Fruit fly (Drosophila melanogaster) whole organism, embryonic: Measurements from ENCODE around the gene Sem1.

ENCODE experiments used
- ATbp ChIP-seq: fragments of 200-800 bp; sonication (Bioruptor generic); optimal IDR thresholded peaks from 2 replicates; lab custom pipeline; 2017; ENCODE audit warnings: missing biosample characterization, mild to moderate bottlenecking, missing genetic modification characterization, missing genetic modification reagents
- Ada2b ChIP-seq: fragments of 200-800 bp; sonication (Bioruptor generic); IDR thresholded peaks from 2 replicates; pipeline ENCODE4 v1.3.6; 2022; ENCODE audit warnings: missing biosample characterization, missing genetic modification characterization
- C15 ChIP-seq: fragments of 200-800 bp; sonication (Bioruptor generic); IDR thresholded peaks from 3 replicates; pipeline ENCODE4 v1.3.6; 2022; ENCODE audit warnings: missing biosample characterization, missing genetic modification characterization
- CG10274 ChIP-seq: fragments of 200-800 bp; sonication (Bioruptor generic); optimal IDR thresholded peaks from 3 replicates; lab custom pipeline; 2017; ENCODE audit warnings: missing biosample characterization, mild to moderate bottlenecking, missing genetic modification characterization
- CG10366 ChIP-seq: fragments of 200-800 bp; sonication (Bioruptor generic); IDR thresholded peaks from 2 replicates; pipeline ENCODE4 v1.3.6; 2022; ENCODE audit warnings: missing biosample characterization, missing genetic modification characterization
- CG11456 ChIP-seq: fragments of 200-800 bp; sonication (Bioruptor generic); IDR thresholded peaks from 3 replicates; pipeline ENCODE4 v1.3.6; 2022; ENCODE audit warnings: missing biosample characterization, missing genetic modification characterization
- CG11695 ChIP-seq: fragments of 200-800 bp; sonication (Bioruptor generic); IDR thresholded peaks from 3 replicates; pipeline ENCODE4 v1.3.6; 2022; ENCODE audit warnings: missing biosample characterization, missing genetic modification characterization
- CG11696 ChIP-seq: fragments of 200-800 bp; sonication (Bioruptor generic); IDR thresholded peaks from 2 replicates; pipeline ENCODE4 v1.3.6; 2022; ENCODE audit warnings: missing biosample characterization, missing genetic modification characterization
- CG1602 ChIP-seq: fragments of 200-800 bp; sonication (Bioruptor generic); optimal IDR thresholded peaks from 3 replicates; lab custom pipeline; 2016; ENCODE audit warnings: missing biosample characterization, missing genetic modification characterization
- CG1647 ChIP-seq: fragments of 200-800 bp; sonication (Bioruptor generic); optimal IDR thresholded peaks from 3 replicates; lab custom pipeline; 2016; ENCODE audit warnings: missing biosample characterization, missing genetic modification characterization
- CG17612 ChIP-seq: fragments of 200-800 bp; sonication (Bioruptor generic); IDR thresholded peaks from 2 replicates; pipeline ENCODE4 v1.3.6; 2022; ENCODE audit warnings: missing biosample characterization, missing genetic modification characterization
- CG18262 ChIP-seq: fragments of 200-800 bp; optimal IDR thresholded peaks from 3 replicates; lab custom pipeline; 2019; ENCODE audit warnings: missing biosample characterization, mild to moderate bottlenecking, missing genetic modification characterization, moderate library complexity
- CG18599 ChIP-seq: fragments of 200-800 bp; sonication (Bioruptor generic); optimal IDR thresholded peaks from 3 replicates; lab custom pipeline; 2017; ENCODE audit warnings: missing biosample characterization, missing genetic modification characterization, mild to moderate bottlenecking, moderate library complexity, missing genetic modification reagents
- CG32532 ChIP-seq: fragments of 200-800 bp; sonication (Bioruptor generic); IDR thresholded peaks from 2 replicates; pipeline ENCODE4 v1.3.6; 2022; ENCODE audit warnings: missing biosample characterization, missing genetic modification characterization
- CG4328 ChIP-seq: fragments of 200-800 bp; sonication (Bioruptor generic); optimal IDR thresholded peaks from 3 replicates; lab custom pipeline; 2017; ENCODE audit warnings: missing biosample characterization, missing genetic modification reagents, missing genetic modification characterization
- CG5180 ChIP-seq: fragments of 200-800 bp; sonication (Bioruptor generic); optimal IDR thresholded peaks from 3 replicates; lab custom pipeline; 2017; ENCODE audit warnings: missing biosample characterization, missing genetic modification characterization, mild to moderate bottlenecking, moderate library complexity, missing genetic modification reagents
- CG6254 ChIP-seq: fragments of 200-800 bp; sonication (Bioruptor generic); optimal IDR thresholded peaks from 3 replicates; lab custom pipeline; 2017; ENCODE audit warnings: mild to moderate bottlenecking, missing biosample characterization, missing genetic modification reagents, missing genetic modification characterization
- CG8388 ChIP-seq: fragments of 200-800 bp; sonication (Bioruptor generic); optimal IDR thresholded peaks from 2 replicates; lab custom pipeline; 2019; ENCODE audit warnings: missing biosample characterization, mild to moderate bottlenecking, missing genetic modification characterization, moderate library complexity
- CG9817 ChIP-seq: fragments of 200-800 bp; sonication (Bioruptor generic); optimal IDR thresholded peaks from 2 replicates; lab custom pipeline; 2018; ENCODE audit warnings: missing biosample characterization, mild to moderate bottlenecking, missing genetic modification characterization, moderate library complexity
- D19A ChIP-seq: fragments of 200-800 bp; optimal IDR thresholded peaks from 3 replicates; lab custom pipeline; 2019; ENCODE audit warnings: missing biosample characterization, mild to moderate bottlenecking, missing genetic modification characterization, moderate library complexity
- E2f1 ChIP-seq: fragments of 200-800 bp; sonication (Bioruptor generic); IDR thresholded peaks from 2 replicates; pipeline ENCODE4 v1.3.6; 2022; ENCODE audit warnings: missing biosample characterization, missing genetic modification characterization
- GATAe ChIP-seq: fragments of 200-800 bp; sonication (Bioruptor generic); conservative IDR thresholded peaks from 2 replicates; pipeline ENCODE4 v1.3.6; 2022; ENCODE audit warnings: missing biosample characterization, missing genetic modification characterization
- H15 ChIP-seq: fragments of 200-800 bp; sonication (Bioruptor generic); IDR thresholded peaks from 3 replicates; pipeline ENCODE4 v1.3.6; 2022; ENCODE audit warnings: missing biosample characterization, missing genetic modification characterization
- Mes4 ChIP-seq: fragments of 200-800 bp; sonication (Bioruptor generic); optimal IDR thresholded peaks from 2 replicates; lab custom pipeline; 2016; ENCODE audit warnings: missing biosample characterization, missing genetic modification characterization
- NC2α ChIP-seq: fragments of 200-800 bp; sonication (Bioruptor generic); optimal IDR thresholded peaks from 2 replicates; lab custom pipeline; 2016; ENCODE audit warnings: missing biosample characterization, missing genetic modification characterization
- NFAT ChIP-seq: fragments of 200-800 bp; sonication (Bioruptor generic); IDR thresholded peaks from 2 replicates; pipeline ENCODE4 v1.3.6; 2022; ENCODE audit warnings: missing biosample characterization, missing genetic modification characterization
- Nf-YB ChIP-seq: fragments of 200-800 bp; sonication (Bioruptor generic); optimal IDR thresholded peaks from 3 replicates; lab custom pipeline; 2019; ENCODE audit warnings: missing biosample characterization, mild to moderate bottlenecking, missing genetic modification characterization, moderate library complexity
- Sox100B ChIP-seq: fragments of 200-800 bp; sonication (Bioruptor generic); optimal IDR thresholded peaks from 3 replicates; lab custom pipeline; 2018; ENCODE audit warnings: missing biosample characterization, mild to moderate bottlenecking, missing genetic modification characterization
- Usf ChIP-seq: fragments of 200-800 bp; sonication (Bioruptor generic); optimal IDR thresholded peaks from 2 replicates; lab custom pipeline; 2017; ENCODE audit warnings: missing genotype, missing biosample characterization, missing genetic modification characterization
- ara ChIP-seq: fragments of 200-800 bp; sonication (Bioruptor generic); IDR thresholded peaks from 2 replicates; pipeline ENCODE4 v1.3.6; 2022; ENCODE audit warnings: missing biosample characterization, missing genetic modification characterization
- bigmax ChIP-seq: fragments of 200-800 bp; sonication (Bioruptor generic); optimal IDR thresholded peaks from 2 replicates; lab custom pipeline; 2018; ENCODE audit warnings: missing biosample characterization, mild to moderate bottlenecking, missing genetic modification characterization
- chinmo ChIP-seq: fragments of 200-800 bp; sonication (Bioruptor generic); IDR thresholded peaks from 4 replicates; pipeline ENCODE4 v1.3.6; 2022; ENCODE audit warnings: missing biosample characterization, missing genetic modification characterization; ENCODE audit not compliant: partially characterized antibody
- gem ChIP-seq: fragments of 200-800 bp; sonication (Bioruptor generic); optimal IDR thresholded peaks from 2 replicates; lab custom pipeline; 2019; ENCODE audit warnings: missing biosample characterization, mild to moderate bottlenecking, missing genetic modification characterization, moderate library complexity
- gfzf ChIP-seq: fragments of 200-800 bp; sonication (Bioruptor generic); optimal IDR thresholded peaks from 2 replicates; lab custom pipeline; 2016; ENCODE audit warnings: missing biosample characterization, mild to moderate bottlenecking, missing genetic modification characterization, moderate library complexity
- grau ChIP-seq: fragments of 200-800 bp; optimal IDR thresholded peaks from 3 replicates; lab custom pipeline; 2019; ENCODE audit warnings: missing biosample characterization, mild to moderate bottlenecking, missing genetic modification characterization, moderate library complexity
- grn ChIP-seq: fragments of 200-800 bp; sonication (Bioruptor generic); optimal IDR thresholded peaks from 3 replicates; lab custom pipeline; 2017; ENCODE audit warnings: missing biosample characterization, missing genetic modification characterization
- gsb ChIP-seq: fragments of 200-800 bp; sonication (Bioruptor generic); IDR thresholded peaks from 2 replicates; pipeline ENCODE4 v1.3.6; 2022; ENCODE audit warnings: missing biosample characterization, missing genetic modification characterization
- gsb-n ChIP-seq: fragments of 200-800 bp; sonication (Bioruptor generic); optimal IDR thresholded peaks from 3 replicates; lab custom pipeline; 2018; ENCODE audit warnings: missing biosample characterization, mild to moderate bottlenecking, missing genetic modification characterization
- kni ChIP-seq: fragments of 200-800 bp; sonication (Bioruptor generic); optimal IDR thresholded peaks from 3 replicates; lab custom pipeline; 2017; ENCODE audit warnings: mild to moderate bottlenecking, missing biosample characterization, missing genetic modification reagents, missing genetic modification characterization
- knrl ChIP-seq: fragments of 200-800 bp; sonication (Bioruptor generic); IDR thresholded peaks from 3 replicates; pipeline ENCODE4 v1.3.6; 2022; ENCODE audit warnings: missing biosample characterization, missing genetic modification characterization; ENCODE audit not compliant: partially characterized antibody
- odd ChIP-seq: fragments of 200-800 bp; sonication (Bioruptor generic); optimal IDR thresholded peaks from 2 replicates; lab custom pipeline; 2017; ENCODE audit warnings: missing biosample characterization, mild to moderate bottlenecking, missing genetic modification characterization
- seq ChIP-seq: fragments of 200-800 bp; sonication (Bioruptor generic); IDR thresholded peaks from 2 replicates; pipeline ENCODE4 v1.3.6; 2022; ENCODE audit warnings: missing biosample characterization, missing genetic modification characterization
- slou ChIP-seq: fragments of 200-800 bp; sonication (Bioruptor generic); optimal IDR thresholded peaks from 3 replicates; lab custom pipeline; 2016; ENCODE audit warnings: missing biosample characterization, missing genetic modification characterization
- ssp ChIP-seq: fragments of 200-800 bp; sonication (Bioruptor generic); IDR thresholded peaks from 2 replicates; pipeline ENCODE4 v1.3.6; 2022; ENCODE audit warnings: missing biosample characterization, missing genetic modification characterization
- stwl ChIP-seq: fragments of 200-800 bp; sonication (Bioruptor generic); optimal IDR thresholded peaks from 3 replicates; lab custom pipeline; 2018; ENCODE audit warnings: missing biosample characterization, mild to moderate bottlenecking, missing genetic modification characterization, moderate library complexity
- tgo ChIP-seq: fragments of 200-800 bp; sonication (Bioruptor generic); IDR thresholded peaks from 3 replicates; pipeline ENCODE4 v1.3.6; 2022; ENCODE audit warnings: missing biosample characterization, missing genetic modification characterization
- trem ChIP-seq: fragments of 200-800 bp; optimal IDR thresholded peaks from 3 replicates; lab custom pipeline; 2019; ENCODE audit warnings: missing biosample characterization, mild to moderate bottlenecking, missing genetic modification characterization, moderate library complexity
- tx ChIP-seq: fragments of 200-800 bp; sonication (Bioruptor generic); optimal IDR thresholded peaks from 2 replicates; lab custom pipeline; 2016; ENCODE audit warnings: missing biosample characterization, missing genetic modification characterization
- unc-4 ChIP-seq: fragments of 200-800 bp; sonication (Bioruptor generic); IDR thresholded peaks from 2 replicates; pipeline ENCODE4 v1.3.6; 2022; ENCODE audit warnings: missing biosample characterization, missing genetic modification characterization; ENCODE audit not compliant: partially characterized antibody
- unpg ChIP-seq: fragments of 200-800 bp; sonication (Bioruptor generic); optimal IDR thresholded peaks from 3 replicates; lab custom pipeline; 2018; ENCODE audit warnings: missing biosample characterization, mild to moderate bottlenecking, missing genetic modification characterization, moderate library complexity
- wor ChIP-seq: fragments of 200-800 bp; sonication (Bioruptor generic); IDR thresholded peaks from 2 replicates; pipeline ENCODE4 v1.3.6; 2022; ENCODE audit warnings: missing biosample characterization, missing genetic modification characterization

The Sem1 gene

DNA sequence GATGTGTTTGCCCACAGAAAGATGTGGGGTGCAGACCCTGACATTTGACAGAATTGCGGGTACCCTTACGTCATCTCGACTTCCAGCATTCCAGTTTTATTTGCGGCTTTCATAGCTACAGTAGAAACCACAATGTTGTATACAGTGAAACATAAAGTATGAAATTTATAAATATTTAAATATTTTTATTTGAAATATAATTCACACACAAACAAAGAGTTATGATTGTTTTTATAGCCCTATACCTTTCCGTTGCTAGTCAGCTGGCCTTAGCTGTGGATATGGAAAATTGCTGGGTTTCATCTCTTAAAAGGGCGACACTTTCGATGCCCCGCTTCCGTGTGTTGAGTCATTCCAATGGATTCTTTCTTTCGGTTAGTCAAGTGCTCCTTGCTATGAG lies 27.1 kb downstream of the Sem1 start (continued):
- TF ChIP-seq Ada2b (GFP tag; lab: Robert Waterston, UW) (0 out of 2 replicates have a peak, but pooled peaks have one; percentile 21), GATAe (GFP tag; lab: Robert Waterston, UW) (no peak), ATbp (no peak), chinmo (GFP tag; lab: Robert Waterston, UW) (no peak), NC2α (GFP tag; lab: Kevin White, UChicago) (no peak), slou (GFP tag; lab: Kevin White, UChicago) (no peak), CG32532 (GFP tag; lab: Robert Waterston, UW) (no peak), gem (tag; lab: Kevin White, UChicago) (peak; percentile 30), Mes4 (GFP tag; lab: Kevin White, UChicago) (no peak), odd (GFP tag; lab: Kevin White, UChicago) (no peak), unc-4 (GFP tag; lab: Robert Waterston, UW) (no peak), gfzf (no peak), CG17612 (GFP tag; lab: Robert Waterston, UW) (no peak), CG1647 (GFP tag; lab: Kevin White, UChicago) (no peak), CG11456 (GFP tag; lab: Robert Waterston, UW) (no peak), stwl (tag; lab: Kevin White, UChicago) (no peak), Nf-YB (GFP tag; lab: Kevin White, UChicago) (no peak), CG10274 (GFP tag; lab: Kevin White, UChicago) (no peak), grau (tag; lab: Kevin White, UChicago) (peak; percentile 37), CG9817 (tag; lab: Kevin White, UChicago) (no peak), CG11695 (GFP tag; lab: Robert Waterston, UW) (0 out of 3 replicates have a peak, but pooled peaks have one; percentile 32), gsb (no peak), CG5180 (GFP tag; lab: Kevin White, UChicago) (no peak), CG10366 (GFP tag; lab: Robert Waterston, UW) (peak; percentile 30; the same call in 1 of the 2 replicates), CG6254 (GFP tag; lab: Kevin White, UChicago) (no peak), Sox100B (GFP tag; lab: Kevin White, UChicago) (no peak), CG4328 (no peak), kni (GFP tag; lab: Kevin White, UChicago) (no peak), CG18262 (peak; percentile 20), wor (no peak), ara (GFP tag; lab: Robert Waterston, UW) (peak; percentile 33; the same call in 1 of the 2 replicates), gsb-n (tag; lab: Kevin White, UChicago) (peak; percentile 37), tgo (GFP tag; lab: Robert Waterston, UW) (peak; percentile 41; the same call in 1 of the 3 replicates), Usf (no peak), D19A (peak; percentile 60), C15 (no peak), CG8388 (GFP tag; lab: Kevin White, UChicago) (no peak), seq (GFP tag; lab: Robert Waterston, UW) (no peak), grn (no peak), trem (no peak), ssp (no peak), CG18599 (GFP tag; lab: Kevin White, UChicago) (peak; percentile 41), CG1602 (no peak), tx (GFP tag; lab: Kevin White, UChicago) (no peak), unpg (GFP tag; lab: Kevin White, UChicago) (peak; percentile 47), E2f1 (peak; percentile 29; the same call in 1 of the 2 replicates), knrl (GFP tag; lab: Robert Waterston, UW) (no peak), bigmax (GFP tag; lab: Kevin White, UChicago) (no peak), NFAT (GFP tag; lab: Robert Waterston, UW) (no peak), CG11696 (GFP tag; lab: Robert Waterston, UW) (peak; percentile 69), H15 (0 out of 3 replicates have a peak, but pooled peaks have one; percentile 21)
